Worm (Caenorhabditis elegans): ENCODE results near the gene K09H11.9.

ce11 chrV:5747519-5747918, 31.1 kb upstream of the K09H11.9 start, which contains the start of gene acds-10:
- no peak for TF ChIP-seq ahr-1 (tag; optimal IDR thresholded peaks at IDR 0.05)
- no peak for TF ChIP-seq ama-1 (optimal IDR thresholded peaks at IDR 0.05)
- no peak for TF ChIP-seq tbx-2 (tag; optimal IDR thresholded peaks at IDR 0.05)
- TF ChIP-seq fkh-10 (GFP tag; optimal IDR thresholded peaks at IDR 0.05): no peak
- no peak for TF ChIP-seq hlh-8 (tag; optimal IDR thresholded peaks at IDR 0.05)
- no peak for TF ChIP-seq nhr-11 (tag; optimal IDR thresholded peaks at IDR 0.05)
- TF ChIP-seq unc-55 (GFP tag; optimal IDR thresholded peaks at IDR 0.05): no peak
